Worm (Caenorhabditis elegans): ENCODE measurements around the gene F53F4.11.

DNA sequence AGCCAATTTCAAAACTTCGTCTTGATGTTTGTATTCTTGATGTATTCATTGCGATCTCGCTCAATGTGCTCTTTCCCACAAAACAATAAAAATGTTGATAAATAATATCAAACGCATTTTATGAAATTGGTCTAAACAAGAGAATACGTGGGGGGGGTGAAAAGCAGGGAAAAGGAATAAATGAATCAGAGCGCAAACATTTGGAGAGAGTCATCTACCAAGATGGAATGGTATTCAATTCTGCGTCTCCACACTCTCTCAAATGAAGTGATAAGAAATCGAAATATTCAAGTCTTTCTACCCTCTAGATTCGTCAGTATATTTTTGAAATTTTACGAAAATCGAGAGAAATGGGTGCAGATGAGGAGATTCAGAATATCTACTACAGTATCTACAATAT lies 43.6 kb downstream of the F53F4.11 start, which contains the start of gene C50B8.5:
- TF ChIP-seq sem-4 (tag; optimal IDR thresholded peaks at IDR 0.05) (no peak), mdl-1 (tag; optimal IDR thresholded peaks at IDR 0.05) (no peak), lin-39 (tag; optimal IDR thresholded peaks at IDR 0.05) (no peak), nhr-129 (tag; optimal IDR thresholded peaks at IDR 0.05) (no peak), lin-13 (GFP tag; optimal IDR thresholded peaks at IDR 0.05) (no peak), nhr-237 (tag; optimal IDR thresholded peaks at IDR 0.05) (no peak), unc-62 (GFP tag; optimal IDR thresholded peaks at IDR 0.05) (no peak), nhr-6 (tag; optimal IDR thresholded peaks at IDR 0.05) (no peak), skn-1 (tag; optimal IDR thresholded peaks at IDR 0.05) (no peak), elt-1 (tag; optimal IDR thresholded peaks at IDR 0.05) (no peak), nhr-77 (tag; optimal IDR thresholded peaks at IDR 0.05) (no peak), elt-3 (tag; optimal IDR thresholded peaks at IDR 0.05) (no peak)
